Fruit fly (Drosophila melanogaster): ENCODE data around the gene CG12715.

CG12715 gene

dm6 chrX:13055228-13055627 is at the start of gene CG12715:
Gene CG12715 (minus strand): TSS chrX:13055328.
- TF ChIP-seq tj (GFP tag; optimal IDR thresholded peaks at IDR 0.05) (no peak), bab1 (GFP tag; optimal IDR thresholded peaks at IDR 0.05) (no peak), pad (GFP tag; optimal IDR thresholded peaks at IDR 0.05) (no peak), cic (GFP tag; optimal IDR thresholded peaks at IDR 0.05) (no peak), CG14711 (tag; optimal IDR thresholded peaks at IDR 0.05) (no peak), CG33017 (tag; optimal IDR thresholded peaks at IDR 0.05) (no peak), ovo (GFP tag; optimal IDR thresholded peaks at IDR 0.05) (no peak), Hr96 (GFP tag; optimal IDR thresholded peaks at IDR 0.05) (no peak), Crg-1 (GFP tag; optimal IDR thresholded peaks at IDR 0.05) (no peak)

DNA sequence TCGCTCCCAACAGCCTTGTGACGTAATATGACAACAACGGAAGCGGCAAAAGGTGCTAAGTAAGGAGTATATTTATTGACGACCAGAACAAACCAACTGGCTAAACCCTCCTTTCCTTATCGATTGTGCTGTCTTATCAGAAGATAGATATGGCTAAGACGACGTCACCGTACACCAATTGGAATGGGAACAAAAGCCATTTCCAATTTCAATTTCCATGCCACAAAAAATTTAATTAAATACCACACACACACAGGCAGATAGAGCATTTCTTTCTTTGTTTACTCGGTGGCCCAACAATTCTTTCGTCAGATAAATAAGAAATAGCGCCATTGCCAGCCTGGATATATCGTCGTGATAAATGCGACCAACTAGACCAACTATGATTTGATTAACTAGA is 49.4 kb upstream of the CG12715 start:
- TF ChIP-seq Mnt (GFP tag; optimal IDR thresholded peaks at IDR 0.05) (peak; percentile 0), CG5204 (GFP tag; optimal IDR thresholded peaks at IDR 0.05) (no peak)

dm6 chrX:13101817-13102216 is 46.7 kb upstream of the CG12715 start:
- TF ChIP-seq cnc (optimal IDR thresholded peaks at IDR 0.05): no peak
- TF ChIP-seq Mnt (GFP tag; optimal IDR thresholded peaks at IDR 0.05): no peak

DNA sequence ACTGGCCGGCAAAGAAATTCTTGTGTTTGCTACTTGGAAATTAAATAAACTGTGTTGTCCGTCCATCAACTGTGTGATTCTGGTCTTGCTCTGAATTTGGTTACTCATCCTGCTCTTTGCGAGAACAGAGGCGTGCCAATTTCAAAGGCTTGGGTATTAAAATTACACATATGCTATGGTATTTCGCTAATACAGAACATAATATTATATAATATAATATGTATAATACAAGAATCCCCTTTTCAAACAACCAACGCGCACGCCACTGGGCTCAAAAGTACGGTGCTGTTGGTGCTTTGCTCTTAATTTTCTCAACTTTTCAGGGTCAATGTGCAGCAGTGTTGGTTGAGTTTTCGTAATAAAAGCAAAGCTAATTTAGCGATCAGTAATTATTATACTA is 44.8 kb upstream of the CG12715 start:
- TF ChIP-seq CG7101 (tag; optimal IDR thresholded peaks at IDR 0.05) (peak; percentile 20), CG14711 (tag; optimal IDR thresholded peaks at IDR 0.05) (peak; percentile 16), CG33017 (tag; optimal IDR thresholded peaks at IDR 0.05) (peak; percentile 22), toe (GFP tag; optimal IDR thresholded peaks at IDR 0.05) (no peak)

DNA sequence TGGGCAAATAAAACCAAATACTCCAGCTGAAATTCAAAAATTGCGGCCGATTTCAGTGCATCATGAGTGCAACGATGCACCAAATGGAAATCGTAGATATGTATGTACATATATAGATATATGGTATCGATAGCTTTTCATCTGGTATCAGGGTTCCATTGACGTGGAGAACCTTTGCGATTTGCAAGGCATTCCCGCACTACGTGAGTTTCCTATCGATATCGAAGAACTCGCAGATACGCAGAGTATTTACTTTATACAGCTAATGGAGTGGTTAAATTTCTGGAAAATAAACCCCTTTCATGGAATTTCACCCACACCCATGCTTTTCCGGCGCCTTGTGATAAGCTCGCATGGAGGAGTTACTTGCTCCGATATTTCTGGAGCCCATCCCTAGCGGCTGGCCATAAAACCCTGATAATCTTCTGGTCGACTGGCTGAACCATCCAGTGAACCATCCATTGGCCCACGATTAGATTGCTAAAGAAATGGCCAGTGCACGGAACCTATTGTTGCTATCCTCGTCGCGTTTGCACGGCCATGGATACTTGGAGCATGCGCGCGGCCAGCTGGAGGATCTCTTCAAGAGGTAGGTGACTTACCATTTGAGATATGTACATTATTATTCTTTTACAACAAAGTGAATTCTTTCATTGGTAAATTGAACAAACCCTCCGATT is 39.1 kb upstream of the CG12715 start, which contains the start of gene CG2200:
Gene CG2200, plus strand, starts transcription at position 215 of the 680 bp plus-strand sequence.
- TF ChIP-seq CG7045 (GFP tag; optimal IDR thresholded peaks at IDR 0.05) (peak; percentile 13), CG11617 (GFP tag; optimal IDR thresholded peaks at IDR 0.05) (peak; percentile 83), Mnt (GFP tag; optimal IDR thresholded peaks at IDR 0.05) (peak; percentile 81), ovo (GFP tag; optimal IDR thresholded peaks at IDR 0.05) (peak; percentile 25), CG1620 (GFP tag; optimal IDR thresholded peaks at IDR 0.05) (peak; percentile 52), CG5204 (GFP tag; optimal IDR thresholded peaks at IDR 0.05) (peak; percentile 54), pad (GFP tag; optimal IDR thresholded peaks at IDR 0.05) (peak; percentile 58), CG12768 (GFP tag; optimal IDR thresholded peaks at IDR 0.05) (peak; percentile 51), cnc (optimal IDR thresholded peaks at IDR 0.05) (no peak), CG14711 (tag; optimal IDR thresholded peaks at IDR 0.05) (peak; percentile 77), Crg-1 (GFP tag; optimal IDR thresholded peaks at IDR 0.05) (peak; percentile 84), CG33017 (tag; optimal IDR thresholded peaks at IDR 0.05) (peak; percentile 23), kay (GFP tag; ENCODE audit: borderline replicate concordance) (no peak), Clk (GFP tag; optimal IDR thresholded peaks at IDR 0.05) (peak; percentile 15), tj (GFP tag; optimal IDR thresholded peaks at IDR 0.05) (peak; percentile 55), bab1 (GFP tag; optimal IDR thresholded peaks at IDR 0.05) (peak; percentile 85), cic (GFP tag; optimal IDR thresholded peaks at IDR 0.05) (peak; percentile 42), Hr96 (GFP tag; optimal IDR thresholded peaks at IDR 0.05) (peak; percentile 81), toe (GFP tag; optimal IDR thresholded peaks at IDR 0.05) (peak; percentile 48), CG7101 (tag; optimal IDR thresholded peaks at IDR 0.05) (peak; percentile 83)

- TF ChIP-seq ovo (GFP tag; optimal IDR thresholded peaks at IDR 0.05) (no peak), cic (GFP tag; optimal IDR thresholded peaks at IDR 0.05) (peak; percentile 96), CG33017 (tag; optimal IDR thresholded peaks at IDR 0.05) (no peak), cnc (optimal IDR thresholded peaks at IDR 0.05) (no peak), CG7045 (GFP tag; optimal IDR thresholded peaks at IDR 0.05) (no peak)
Measured at dm6 chrX:13091859-13092258, 36.7 kb upstream of the CG12715 start.

- TF ChIP-seq cnc (optimal IDR thresholded peaks at IDR 0.05) (no peak), kay (GFP tag; ENCODE audit: borderline replicate concordance) (peak; percentile 31), CG11617 (GFP tag; optimal IDR thresholded peaks at IDR 0.05) (no peak), bab1 (GFP tag; optimal IDR thresholded peaks at IDR 0.05) (peak; percentile 39)
Measured at dm6 chrX:13090656-13091261, 35.6 kb upstream of the CG12715 start, which contains the start of gene lic. Gene lic (plus strand): TSS chrX:13091145.
